Fruit fly (Drosophila melanogaster) whole organism, wandering third instar larva: ENCODE results near the gene JhI-21.

ENCODE experiments used
- Abd-B ChIP-seq: fragments of >200 bp; optimal IDR thresholded peaks from 2 replicates; lab custom pipeline; 2017; ENCODE audit warnings: missing biosample characterization, missing genetic modification characterization
- Rel ChIP-seq, 2 experiments: fragments of 200-800 bp; sonication (Bioruptor generic) in 1 of 2; optimal IDR thresholded peaks; 2 replicates in 1 of 2; 3 replicates in 1 of 2; lab custom pipeline; 2016 to 2019; ENCODE audit warnings: mild to moderate bottlenecking in 2 of 2, missing biosample characterization in 2 of 2, missing genetic modification characterization in 2 of 2, moderate library complexity in 1 of 2

Gene JhI-21

dm6 chr2L:12002051-12002450 lies 53.8 kb downstream of the JhI-21 start, which contains the start of gene Hacd1:
Gene Hacd1 (minus strand): TSS chr2L:12002266.
- TF ChIP-seq Rel (GFP tag; optimal IDR thresholded peaks at IDR 0.05; lab: Kevin White, UChicago) (no peak), Rel (tag; optimal IDR thresholded peaks at IDR 0.05; lab: Kevin White, UChicago) (peak; percentile 7), Abd-B (no peak)
